Worm (Caenorhabditis elegans) whole organism, midembryonic: ENCODE results near the gene dpff-1.

Source experiments
- T22C8.4 ChIP-seq: fragments of 200-800 bp; sonication (Bioruptor generic); IDR thresholded peaks from 2 replicates; pipeline ENCODE4 v1.3.6; 2022; ENCODE audit warnings: missing genetic modification characterization, missing compliant biosample characterization
- ztf-29 ChIP-seq: fragments of 200-800 bp; sonication (Bioruptor generic); IDR thresholded peaks from 2 replicates; pipeline ENCODE4 v1.3.6; 2022; ENCODE audit warnings: missing genetic modification reagents, missing genetic modification characterization, missing compliant biosample characterization

DNA sequence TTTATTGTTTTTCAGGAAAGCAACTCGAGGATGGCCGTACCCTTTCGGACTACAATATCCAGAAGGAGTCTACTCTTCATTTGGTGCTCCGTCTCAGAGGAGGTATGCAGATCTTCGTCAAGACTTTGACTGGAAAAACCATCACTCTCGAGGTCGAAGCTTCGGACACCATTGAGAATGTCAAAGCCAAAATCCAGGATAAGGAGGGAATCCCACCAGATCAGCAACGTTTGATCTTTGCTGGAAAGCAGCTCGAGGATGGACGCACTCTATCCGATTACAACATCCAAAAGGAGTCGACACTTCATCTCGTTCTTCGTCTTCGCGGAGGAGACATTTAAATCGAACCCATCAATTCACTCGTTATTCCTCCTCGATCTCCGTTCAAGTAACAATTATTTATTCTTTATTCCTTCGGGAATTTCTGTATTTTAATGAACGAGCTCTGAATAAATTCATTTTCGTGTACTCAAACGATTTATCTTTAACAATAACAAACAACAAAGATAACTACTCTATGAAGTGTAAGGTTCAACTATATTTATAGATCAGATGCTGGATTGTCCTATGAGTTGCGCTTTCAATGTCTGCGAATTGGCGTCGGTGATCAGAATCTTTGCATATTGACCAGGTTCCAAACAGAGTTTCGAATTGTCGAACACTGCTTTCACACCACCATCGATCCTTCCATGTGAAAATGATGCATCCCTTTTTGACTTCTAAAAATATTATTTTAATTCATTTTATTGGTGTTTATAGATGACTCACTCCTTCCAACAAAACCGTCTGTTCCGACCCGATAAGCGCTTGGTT, 37.4 kb upstream of the dpff-1 start:
- TF ChIP-seq T22C8.4 (GFP tag; lab: Robert Waterston, UW) (0 out of 2 replicates have a peak, but pooled peaks have one; percentile 7), ztf-29 (GFP tag; lab: Robert Waterston, UW) (no peak)
